Worm (Caenorhabditis elegans): ENCODE results near the gene lin-54.

ce11 chrIV:13250243-13250642 lies 9.4 kb downstream of the lin-54 start:
- TF ChIP-seq ces-1 (GFP tag; optimal IDR thresholded peaks at IDR 0.05) (no peak), ham-2 (GFP tag; optimal IDR thresholded peaks at IDR 0.05) (no peak), nhr-28 (tag; optimal IDR thresholded peaks at IDR 0.05) (no peak), unc-39 (tag; optimal IDR thresholded peaks at IDR 0.05) (no peak), mab-5 (tag; optimal IDR thresholded peaks at IDR 0.05) (no peak), elt-1 (tag; optimal IDR thresholded peaks at IDR 0.05; ENCODE audit: borderline replicate concordance, insufficient read depth) (no peak), unc-62 (GFP tag; optimal IDR thresholded peaks at IDR 0.05) (no peak)

Measured in whole organism, mixed stage, embryonic.